Worm (Caenorhabditis elegans) whole organism, late embryonic: ENCODE measurements around the gene C04A11.5.

Experiments used
- Y22D7AL.16 ChIP-seq: sonication (generic microtip); optimal IDR thresholded peaks from 2 replicates; lab custom pipeline; 2016; ENCODE audit warnings: missing genetic modification characterization, missing compliant biosample characterization
- ahr-1 ChIP-seq: sonication (generic microtip); optimal IDR thresholded peaks from 2 replicates; lab custom pipeline; 2016; ENCODE audit warnings: missing genetic modification characterization, missing compliant biosample characterization
- ama-1 ChIP-seq: fragments of 150-350 bp; optimal IDR thresholded peaks from 2 replicates; lab custom pipeline; 2014
- ceh-18 ChIP-seq: sonication (generic microtip); optimal IDR thresholded peaks from 2 replicates; lab custom pipeline; 2016; ENCODE audit warnings: missing genetic modification characterization, missing compliant biosample characterization
- elt-2 ChIP-seq: sonication (generic microtip); optimal IDR thresholded peaks from 2 replicates; lab custom pipeline; 2016; ENCODE audit warnings: missing genetic modification reagents, missing genetic modification characterization, missing compliant biosample characterization
- ets-4 ChIP-seq: sonication (generic microtip); optimal IDR thresholded peaks from 2 replicates; lab custom pipeline; 2016; ENCODE audit warnings: missing genetic modification characterization, missing compliant biosample characterization
- eyg-1 ChIP-seq: sonication (generic microtip); optimal IDR thresholded peaks from 2 replicates; lab custom pipeline; 2016; ENCODE audit warnings: missing genotype, missing genetic modification characterization, missing compliant biosample characterization
- hlh-13 ChIP-seq: fragments of 200-800 bp; sonication (Bioruptor generic); optimal IDR thresholded peaks from 2 replicates; lab custom pipeline; 2018; ENCODE audit warnings: mild to moderate bottlenecking, missing genetic modification characterization, missing compliant biosample characterization
- pax-1 ChIP-seq: fragments of 150-350 bp; optimal IDR thresholded peaks from 2 replicates; lab custom pipeline; 2014; ENCODE audit warnings: missing biosample characterization, missing genetic modification characterization
- pha-4 ChIP-seq: fragments of 150-350 bp; optimal IDR thresholded peaks from 2 replicates; lab custom pipeline; 2018; ENCODE audit warnings: missing biosample characterization, missing genetic modification reagents, missing genetic modification characterization
- pqm-1 ChIP-seq: sonication (generic microtip); optimal IDR thresholded peaks from 2 replicates; lab custom pipeline; 2016; ENCODE audit warnings: missing genetic modification characterization, missing compliant biosample characterization
- sdc-2 ChIP-seq: sonication (generic microtip); optimal IDR thresholded peaks from 2 replicates; lab custom pipeline; 2016; ENCODE audit warnings: missing genotype, missing genetic modification characterization, missing compliant biosample characterization
- sox-4 ChIP-seq: sonication (generic microtip); optimal IDR thresholded peaks from 2 replicates; lab custom pipeline; 2017; ENCODE audit warnings: mild to moderate bottlenecking, missing genetic modification characterization, inconsistent platforms, missing compliant biosample characterization
- tbx-2 ChIP-seq: sonication (generic microtip); optimal IDR thresholded peaks from 2 replicates; lab custom pipeline; 2016; ENCODE audit warnings: missing genetic modification characterization, missing compliant biosample characterization

DNA sequence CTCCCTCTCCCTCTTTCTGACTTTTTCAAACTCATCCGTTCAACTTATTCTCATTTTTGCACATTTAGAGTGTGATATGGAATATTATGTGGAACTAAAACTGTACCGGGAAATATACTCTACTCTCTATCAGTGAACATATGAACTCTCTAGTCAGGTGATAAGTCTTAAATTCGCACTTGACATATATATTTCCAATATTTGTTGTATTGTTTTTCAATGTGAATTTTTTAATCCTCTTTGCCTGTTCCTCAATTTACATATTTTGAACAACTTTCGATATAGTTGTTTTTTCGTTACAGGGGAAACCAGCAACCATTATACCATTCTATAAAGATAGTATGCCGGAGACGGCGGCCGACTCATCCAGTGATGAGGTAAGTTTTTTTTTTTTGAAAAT lies 4.2 kb upstream of the C04A11.5 start, which contains the start of gene C04A11.1:
- no peak for TF ChIP-seq ama-1 (lab: Kevin White, UChicago)
- no peak for TF ChIP-seq hlh-13 (GFP tag; lab: Kevin White, UChicago)
- no peak for TF ChIP-seq pqm-1 (tag; lab: Kevin White, UChicago)
- no peak for TF ChIP-seq ets-4 (tag; lab: Kevin White, UChicago)
- no peak for TF ChIP-seq Y22D7AL.16 (tag; lab: Kevin White, UChicago)
- no peak for TF ChIP-seq eyg-1 (tag; lab: Kevin White, UChicago)
- no peak for TF ChIP-seq elt-2 (tag; lab: Kevin White, UChicago)
- TF ChIP-seq pha-4 (tag; lab: Kevin White, UChicago), result no peak
- TF ChIP-seq ahr-1 (tag; lab: Kevin White, UChicago), result no peak
- TF ChIP-seq tbx-2 (tag; lab: Kevin White, UChicago), result no peak
- no peak for TF ChIP-seq sox-4 (tag; lab: Kevin White, UChicago)
- TF ChIP-seq sdc-2 (tag; lab: Kevin White, UChicago), result no peak
- no peak for TF ChIP-seq pax-1
- TF ChIP-seq ceh-18, result no peak
